Worm (Caenorhabditis elegans) whole organism, L4/young adult: ENCODE measurements around the gene srh-282.

ENCODE experiments used
- W03F9.2 ChIP-seq: fragments of 150-350 bp; optimal IDR thresholded peaks from 2 replicates; lab custom pipeline; 2014; ENCODE audit warnings: missing biosample characterization, missing genetic modification characterization
- dao-5 ChIP-seq: sonication (generic microtip); optimal IDR thresholded peaks from 2 replicates; lab custom pipeline; 2016; ENCODE audit warnings: missing genotype, missing genetic modification characterization, moderate library complexity, missing compliant biosample characterization
- him-1 ChIP-seq: sonication (generic microtip); optimal IDR thresholded peaks from 2 replicates; lab custom pipeline; 2016; ENCODE audit warnings: missing genotype, missing genetic modification reagents, missing genetic modification characterization, missing compliant biosample characterization

DNA sequence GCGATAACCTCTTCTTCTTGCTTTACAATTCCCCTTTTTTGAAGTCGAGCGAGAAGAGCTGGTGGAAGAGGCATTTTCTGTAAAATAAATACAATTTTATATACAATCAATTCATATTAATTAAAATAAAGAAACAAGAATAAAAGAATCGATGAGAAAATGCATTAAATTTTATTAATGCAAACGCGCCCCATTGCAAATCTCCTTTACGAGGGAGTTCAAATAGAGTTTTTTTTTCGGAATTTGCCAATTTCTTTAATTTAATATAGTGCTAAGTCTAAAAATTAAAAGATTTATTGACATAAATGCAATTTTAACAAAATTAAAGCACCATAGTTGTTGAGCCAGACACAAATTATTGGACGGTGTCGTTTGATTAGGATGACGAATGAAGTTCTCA is 11.6 kb downstream of the srh-282 start, which contains the start of gene pqbp-1.1:
- TF ChIP-seq dao-5 (tag; lab: Kevin White, UChicago) (no peak), him-1 (tag; lab: Kevin White, UChicago) (no peak), W03F9.2 (tag; lab: Kevin White, UChicago) (no peak)
